Fruit fly (Drosophila melanogaster): ENCODE results near the gene f.

DNA sequence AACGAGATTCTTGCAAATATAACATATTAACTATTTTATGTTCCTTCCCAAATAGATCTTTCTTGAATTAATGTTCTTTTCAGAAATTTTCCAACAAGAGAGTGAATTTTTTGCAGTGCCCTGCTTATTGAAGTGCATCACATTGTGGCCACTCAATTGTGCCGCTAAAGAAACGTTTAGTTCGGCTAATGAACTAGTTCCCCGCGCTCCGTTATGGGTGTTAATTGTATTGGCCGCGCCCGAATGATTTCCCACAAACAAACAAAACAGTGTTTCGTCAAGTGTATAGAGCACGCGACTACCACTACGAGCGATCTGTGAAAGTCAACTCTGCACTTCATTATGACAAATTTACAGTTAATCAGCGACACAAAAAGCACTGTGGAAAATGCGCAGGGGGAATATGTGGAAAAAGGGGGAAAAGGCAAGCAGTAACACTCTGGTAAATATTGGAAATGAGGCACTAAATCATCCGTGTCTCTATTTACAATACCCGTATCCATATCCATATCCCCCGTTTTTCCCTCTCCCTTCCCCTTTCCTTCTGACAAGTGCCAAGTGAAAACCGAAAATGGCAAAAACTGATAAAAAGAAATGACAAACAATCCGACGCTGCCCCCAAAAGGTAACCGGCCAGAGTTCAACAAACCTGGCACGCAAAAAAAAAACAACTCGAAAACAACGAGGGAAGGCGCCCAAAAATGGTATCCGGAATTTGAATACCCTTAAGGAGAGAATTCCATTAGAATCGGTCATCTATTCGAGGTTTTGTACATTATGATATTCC, 63.7 kb downstream of the f start:
- no peak for TF ChIP-seq CG12605 (GFP tag; IDR thresholded peaks at IDR 0.05)
- TF ChIP-seq Pif1B (GFP tag; optimal IDR thresholded peaks at IDR 0.05) = no peak
- TF ChIP-seq EcR (GFP tag; optimal IDR thresholded peaks at IDR 0.05) = peak; percentile 60
- TF ChIP-seq gl (tag; optimal IDR thresholded peaks at IDR 0.05) = no peak
- no peak for TF ChIP-seq Snoo (tag; optimal IDR thresholded peaks at IDR 0.05)
- no peak for TF ChIP-seq fd96Ca (GFP tag; IDR thresholded peaks at IDR 0.05)
- TF ChIP-seq CG8301 (tag; optimal IDR thresholded peaks at IDR 0.05) = no peak
- no peak for TF ChIP-seq CG8159 (tag; optimal IDR thresholded peaks at IDR 0.05)
- no peak for TF ChIP-seq CG4496 (GFP tag; IDR thresholded peaks at IDR 0.05)
- TF ChIP-seq D1 (tag; optimal IDR thresholded peaks at IDR 0.05) = no peak
- no peak for TF ChIP-seq CG32121 (GFP tag; IDR thresholded peaks at IDR 0.05)

Data from whole organism, pupa.